Fruit fly (Drosophila melanogaster) whole organism, embryonic: ENCODE measurements around the gene crq.

Experiments used
- Antp ChIP-seq: fragments of 200-800 bp; sonication (Bioruptor generic); optimal IDR thresholded peaks from 3 replicates; lab custom pipeline; 2016; ENCODE audit warnings: missing biosample characterization, missing genetic modification characterization
- Bdp1 ChIP-seq: fragments of 200-800 bp; sonication (Bioruptor generic); optimal IDR thresholded peaks from 3 replicates; lab custom pipeline; 2016; ENCODE audit warnings: missing biosample characterization, missing genetic modification characterization
- CG15514 ChIP-seq: fragments of 200-800 bp; sonication (Bioruptor generic); optimal IDR thresholded peaks from 3 replicates; lab custom pipeline; 2017; ENCODE audit warnings: missing biosample characterization, missing genetic modification characterization, mild to moderate bottlenecking, moderate library complexity, missing genetic modification reagents
- CG17186 ChIP-seq: fragments of 200-800 bp; sonication (Bioruptor generic); optimal IDR thresholded peaks from 3 replicates; lab custom pipeline; 2017; ENCODE audit warnings: missing biosample characterization, missing genetic modification reagents, missing genetic modification characterization
- CG17829 ChIP-seq: fragments of 200-800 bp; optimal IDR thresholded peaks from 2 replicates; lab custom pipeline; 2019; ENCODE audit warnings: missing biosample characterization, mild to moderate bottlenecking, missing genetic modification characterization, moderate library complexity
- CG31224 ChIP-seq: fragments of 200-800 bp; sonication (Bioruptor generic); IDR thresholded peaks from 2 replicates; pipeline ENCODE4 v1.3.6; 2022; ENCODE audit warnings: missing biosample characterization, missing genetic modification characterization
- CG34422 ChIP-seq: fragments of 200-800 bp; sonication (Bioruptor generic); IDR thresholded peaks from 3 replicates; pipeline ENCODE4 v1.3.6; 2022; ENCODE audit warnings: missing biosample characterization, missing genetic modification characterization
- CG4707 ChIP-seq: fragments of 200-800 bp; sonication (Bioruptor generic); optimal IDR thresholded peaks from 2 replicates; lab custom pipeline; 2018; ENCODE audit warnings: missing biosample characterization, mild to moderate bottlenecking, missing genetic modification characterization, moderate library complexity
- CG4820 ChIP-seq: fragments of 200-800 bp; sonication (Bioruptor generic); optimal IDR thresholded peaks from 3 replicates; lab custom pipeline; 2016; ENCODE audit warnings: missing biosample characterization, missing genetic modification characterization
- CG4854 ChIP-seq: fragments of 200-800 bp; sonication (Bioruptor generic); optimal IDR thresholded peaks from 2 replicates; lab custom pipeline; 2016; ENCODE audit warnings: missing biosample characterization, missing genetic modification characterization, inconsistent platforms
- CG7357 ChIP-seq: fragments of 200-800 bp; sonication (Bioruptor generic); IDR thresholded peaks from 3 replicates; pipeline ENCODE4 v1.3.6; 2022; ENCODE audit warnings: missing biosample characterization, missing genetic modification characterization
- CG7987 ChIP-seq: fragments of 200-800 bp; sonication (Bioruptor generic); optimal IDR thresholded peaks from 2 replicates; lab custom pipeline; 2018; ENCODE audit warnings: missing biosample characterization, mild to moderate bottlenecking, missing genetic modification characterization, moderate library complexity
- CG8359 ChIP-seq: fragments of 200-800 bp; sonication (Bioruptor generic); optimal IDR thresholded peaks from 2 replicates; lab custom pipeline; 2017; ENCODE audit warnings: missing biosample characterization, mild to moderate bottlenecking, missing genetic modification characterization, borderline replicate concordance
- CG8944 ChIP-seq: fragments of 200-800 bp; sonication (Bioruptor generic); optimal IDR thresholded peaks from 3 replicates; lab custom pipeline; 2016; ENCODE audit warnings: missing biosample characterization, missing genetic modification characterization
- CG9215 ChIP-seq: fragments of 200-800 bp; sonication (Bioruptor generic); IDR thresholded peaks from 2 replicates; pipeline ENCODE4 v1.3.6; 2022; ENCODE audit warnings: missing biosample characterization, missing genetic modification characterization
- CG9609 ChIP-seq: fragments of 200-800 bp; sonication (Bioruptor generic); optimal IDR thresholded peaks from 3 replicates; lab custom pipeline; 2016; ENCODE audit warnings: missing biosample characterization, missing genetic modification characterization
- CG9727 ChIP-seq: fragments of 200-800 bp; sonication (Bioruptor generic); optimal IDR thresholded peaks from 3 replicates; lab custom pipeline; 2017; ENCODE audit warnings: missing biosample characterization, mild to moderate bottlenecking, missing genetic modification characterization
- CkIIα-i1 ChIP-seq: fragments of 200-800 bp; sonication (Bioruptor generic); IDR thresholded peaks from 2 replicates; pipeline ENCODE4 v1.3.6; 2022; ENCODE audit warnings: missing biosample characterization, missing genetic modification characterization
- GATAe ChIP-seq: fragments of 200-800 bp; sonication (Bioruptor generic); conservative IDR thresholded peaks from 2 replicates; pipeline ENCODE4 v1.3.6; 2022; ENCODE audit warnings: missing biosample characterization, missing genetic modification characterization
- HLH4C ChIP-seq: fragments of 200-800 bp; sonication (Bioruptor generic); IDR thresholded peaks from 3 replicates; pipeline ENCODE4 v1.3.6; 2022; ENCODE audit warnings: missing biosample characterization, missing genetic modification characterization; ENCODE audit not compliant: partially characterized antibody
- Hey ChIP-seq: fragments of 200-800 bp; sonication (Bioruptor generic); optimal IDR thresholded peaks from 3 replicates; lab custom pipeline; 2018; ENCODE audit warnings: missing biosample characterization, mild to moderate bottlenecking, missing genetic modification characterization
- Kr ChIP-seq: fragments of 200-800 bp; sonication (Bioruptor generic); optimal IDR thresholded peaks from 2 replicates; lab custom pipeline; 2017; ENCODE audit warnings: missing biosample characterization, mild to moderate bottlenecking, missing genetic modification characterization
- Max ChIP-seq: fragments of 200-800 bp; sonication (Bioruptor generic); optimal IDR thresholded peaks from 2 replicates; lab custom pipeline; 2016; ENCODE audit warnings: missing biosample characterization, mild to moderate bottlenecking, missing genetic modification characterization
- Neu2 ChIP-seq: fragments of 200-800 bp; sonication (Bioruptor generic); optimal IDR thresholded peaks from 3 replicates; lab custom pipeline; 2016; ENCODE audit warnings: missing biosample characterization, missing genetic modification characterization, borderline replicate concordance
- Oaz ChIP-seq: fragments of 200-800 bp; sonication (Bioruptor generic); IDR thresholded peaks from 2 replicates; pipeline ENCODE4 v1.3.6; 2022; ENCODE audit warnings: missing biosample characterization, missing genetic modification characterization
- Poxn ChIP-seq: fragments of 200-800 bp; sonication (Bioruptor generic); IDR thresholded peaks from 2 replicates; pipeline ENCODE4 v1.3.6; 2022; ENCODE audit warnings: missing biosample characterization, missing genetic modification characterization
- Ssrp ChIP-seq: fragments of 200-800 bp; sonication (Bioruptor generic); optimal IDR thresholded peaks from 2 replicates; lab custom pipeline; 2018; ENCODE audit warnings: missing biosample characterization, mild to moderate bottlenecking, missing genetic modification characterization, moderate library complexity
- Vsx1 ChIP-seq: fragments of 200-800 bp; sonication (Bioruptor generic); optimal IDR thresholded peaks from 2 replicates; lab custom pipeline; 2017; ENCODE audit warnings: missing biosample characterization, mild to moderate bottlenecking, missing genetic modification characterization, missing genetic modification reagents
- cad ChIP-seq: fragments of >200 bp; optimal IDR thresholded peaks from 2 replicates; lab custom pipeline; 2017; ENCODE audit warnings: missing biosample characterization, missing genetic modification characterization
- cg ChIP-seq: fragments of 200-800 bp; sonication (Bioruptor generic); optimal IDR thresholded peaks from 3 replicates; lab custom pipeline; 2019; ENCODE audit warnings: missing biosample characterization, mild to moderate bottlenecking, missing genetic modification characterization, moderate library complexity
- chm ChIP-seq: fragments of 200-800 bp; sonication (Bioruptor generic); IDR thresholded peaks from 2 replicates; pipeline ENCODE4 v1.3.6; 2022; ENCODE audit warnings: missing biosample characterization, missing genetic modification characterization
- crol ChIP-seq: fragments of 200-800 bp; sonication (Bioruptor generic); IDR thresholded peaks from 2 replicates; pipeline ENCODE4 v1.3.6; 2022; ENCODE audit warnings: missing biosample characterization, missing genetic modification characterization
- emc ChIP-seq: fragments of 200-800 bp; sonication (Bioruptor generic); optimal IDR thresholded peaks from 2 replicates; lab custom pipeline; 2016; ENCODE audit warnings: missing biosample characterization, missing genetic modification characterization
- gfzf ChIP-seq: fragments of 200-800 bp; sonication (Bioruptor generic); optimal IDR thresholded peaks from 2 replicates; lab custom pipeline; 2016; ENCODE audit warnings: missing biosample characterization, mild to moderate bottlenecking, missing genetic modification characterization, moderate library complexity
- gro ChIP-seq: fragments of 200-800 bp; sonication (Bioruptor generic); optimal IDR thresholded peaks from 2 replicates; lab custom pipeline; 2016; ENCODE audit warnings: missing biosample characterization, missing genetic modification characterization
- gsb ChIP-seq: fragments of 200-800 bp; sonication (Bioruptor generic); IDR thresholded peaks from 2 replicates; pipeline ENCODE4 v1.3.6; 2022; ENCODE audit warnings: missing biosample characterization, missing genetic modification characterization
- ham ChIP-seq: fragments of 200-800 bp; sonication (Bioruptor generic); IDR thresholded peaks from 2 replicates; pipeline ENCODE4 v1.3.6; 2022; ENCODE audit warnings: missing biosample characterization, missing genetic modification characterization
- hbn ChIP-seq: fragments of 200-800 bp; sonication (Bioruptor generic); IDR thresholded peaks from 2 replicates; pipeline ENCODE4 v1.3.6; 2022; ENCODE audit warnings: missing biosample characterization, missing genetic modification characterization; ENCODE audit not compliant: partially characterized antibody
- ind ChIP-seq: fragments of 200-800 bp; sonication (Bioruptor generic); optimal IDR thresholded peaks from 3 replicates; lab custom pipeline; 2016; ENCODE audit warnings: missing biosample characterization, missing genetic modification characterization
- insv ChIP-seq, 2 experiments: fragments of 200-800 bp; sonication (Bioruptor generic); optimal IDR thresholded peaks; 3 replicates each; lab custom pipeline; 2016 to 2018; ENCODE audit warnings: missing biosample characterization in 2 of 2, missing genetic modification characterization in 2 of 2
- jigr1 ChIP-seq: fragments of 200-800 bp; sonication (Bioruptor generic); IDR thresholded peaks from 3 replicates; pipeline ENCODE4 v1.3.6; 2022; ENCODE audit warnings: missing biosample characterization, missing genetic modification characterization
- kay ChIP-seq: fragments of 200-800 bp; sonication (Bioruptor generic); optimal IDR thresholded peaks from 2 replicates; lab custom pipeline; 2016; ENCODE audit warnings: missing biosample characterization, missing genetic modification characterization
- lov ChIP-seq, 2 experiments: fragments of 200-800 bp in 1 of 2; fragments of >200 bp in 1 of 2; sonication (Bioruptor generic) in 1 of 2; IDR thresholded peaks in 1 of 2; optimal IDR thresholded peaks in 1 of 2; 2 replicates in 1 of 2; 3 replicates in 1 of 2; pipeline versions ENCODE4 v1.3.6 to Lab custom; 2017 to 2022; ENCODE audit warnings: missing biosample characterization in 1 of 2, missing genetic modification characterization in 1 of 2
- pita ChIP-seq: fragments of 200-800 bp; sonication (Bioruptor generic); optimal IDR thresholded peaks from 2 replicates; lab custom pipeline; 2017; ENCODE audit warnings: missing biosample characterization, mild to moderate bottlenecking, missing genetic modification characterization
- ranshi ChIP-seq: fragments of 200-800 bp; sonication (Bioruptor generic); IDR thresholded peaks from 2 replicates; pipeline ENCODE4 v1.3.6; 2022; ENCODE audit warnings: missing biosample characterization, missing genetic modification characterization
- ttk ChIP-seq: fragments of 200-800 bp; sonication (Bioruptor generic); IDR thresholded peaks from 2 replicates; pipeline ENCODE4 v2.1.2; 2022; ENCODE audit warnings: missing biosample characterization, missing genetic modification characterization
- usp ChIP-seq: fragments of >200 bp; optimal IDR thresholded peaks from 2 replicates; lab custom pipeline; 2017; ENCODE audit warnings: missing biosample characterization, missing genetic modification characterization
- vnd ChIP-seq: fragments of 200-800 bp; sonication (Bioruptor generic); IDR thresholded peaks from 3 replicates; pipeline ENCODE4 v1.3.6; 2022; ENCODE audit warnings: missing biosample characterization, missing genetic modification characterization; ENCODE audit not compliant: partially characterized antibody
- vvl ChIP-seq: fragments of 200-800 bp; sonication (Bioruptor generic); IDR thresholded peaks from 2 replicates; pipeline ENCODE4 v1.3.6; 2022; ENCODE audit warnings: missing biosample characterization, missing genetic modification characterization
- yki ChIP-seq: fragments of >200 bp; optimal IDR thresholded peaks from 3 replicates; lab custom pipeline; 2018

The crq gene

DNA sequence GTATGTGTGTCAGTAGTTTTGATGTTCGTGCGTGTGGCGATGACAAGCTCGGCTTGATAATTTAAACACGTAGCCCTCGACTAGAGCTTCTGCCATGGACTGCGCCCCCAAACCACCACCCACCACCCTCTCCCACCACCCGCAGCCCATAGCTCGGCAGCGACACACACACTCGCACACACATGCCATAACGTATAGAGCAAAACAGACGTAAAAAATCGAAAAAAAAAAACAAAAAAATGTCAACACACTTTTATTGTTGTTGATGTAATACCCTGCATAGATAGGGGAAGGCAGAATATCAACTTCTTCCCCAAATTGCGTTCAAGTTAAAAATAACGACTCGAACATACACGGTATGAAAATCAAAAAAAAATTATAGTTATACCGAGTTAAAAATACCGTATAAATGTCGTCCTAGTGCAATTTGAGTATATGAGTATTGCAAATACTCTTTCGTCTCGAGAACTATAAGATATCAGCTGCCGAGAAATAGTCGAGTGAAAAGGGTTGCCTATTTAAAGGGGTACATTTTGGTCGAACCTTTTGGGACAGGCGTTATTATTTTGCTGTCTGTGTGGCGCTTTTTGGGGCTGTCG lies 17.6 kb upstream of the crq start (continued):
- no peak for TF ChIP-seq HLH4C (GFP tag; lab: Robert Waterston, UW)
- no peak for TF ChIP-seq Hey
- TF ChIP-seq Bdp1, result peak; percentile 74
- peak; percentile 39 for TF ChIP-seq emc
- TF ChIP-seq crol (GFP tag; lab: Robert Waterston, UW), result peak; percentile 94
- peak; percentile 63 for TF ChIP-seq CG31224 (GFP tag; lab: Robert Waterston, UW)
- no peak for TF ChIP-seq hbn (GFP tag; lab: Robert Waterston, UW)
- peak; percentile 61 for TF ChIP-seq Oaz (GFP tag; lab: Robert Waterston, UW)
- TF ChIP-seq cg (GFP tag; lab: Kevin White, UChicago), result peak; percentile 58
- TF ChIP-seq cad (GFP tag; lab: Kevin White, UChicago), result no peak
- TF ChIP-seq Antp (GFP tag; lab: Kevin White, UChicago), result peak; percentile 79
- TF ChIP-seq CG15514, result peak; percentile 35
- TF ChIP-seq Kr (GFP tag; lab: Kevin White, UChicago), result no peak
- no peak for TF ChIP-seq usp (GFP tag; lab: Kevin White, UChicago)
- peak; percentile 77 for TF ChIP-seq CG34422 (GFP tag; lab: Robert Waterston, UW)
- TF ChIP-seq kay (GFP tag; lab: Kevin White, UChicago), result peak; percentile 67
- TF ChIP-seq CG8359, result peak; percentile 22
- no peak for TF ChIP-seq gfzf (GFP tag; lab: Kevin White, UChicago)
- peak; percentile 69 for TF ChIP-seq CG9215 (GFP tag; lab: Robert Waterston, UW)
- peak; percentile 79 for TF ChIP-seq CG8944 (GFP tag; lab: Kevin White, UChicago)
- peak; percentile 28 for TF ChIP-seq CG4820 (GFP tag; lab: Kevin White, UChicago)
- peak; percentile 74 for TF ChIP-seq CG7357
- no peak for TF ChIP-seq yki
- no peak for TF ChIP-seq ham (GFP tag; lab: Robert Waterston, UW)
- TF ChIP-seq CG4707 (GFP tag; lab: Kevin White, UChicago), result peak; percentile 22
- peak; percentile 35 for TF ChIP-seq CG7987 (GFP tag; lab: Kevin White, UChicago)
- peak; percentile 51 for TF ChIP-seq CG9727 (GFP tag; lab: Kevin White, UChicago)
- TF ChIP-seq chm (GFP tag; lab: Robert Waterston, UW), result 0 out of 2 replicates have a peak, but pooled peaks have one; percentile 12
- peak; percentile 70; the same call in 1 of the 3 replicates for TF ChIP-seq jigr1 (GFP tag; lab: Robert Waterston, UW)
- peak; percentile 95 for TF ChIP-seq gro (GFP tag; lab: Kevin White, UChicago)
- peak; percentile 54 for TF ChIP-seq Vsx1 (GFP tag; lab: Kevin White, UChicago)
- TF ChIP-seq CG17186 (GFP tag; lab: Kevin White, UChicago), result peak; percentile 16
- no peak for TF ChIP-seq gsb (GFP tag; lab: Robert Waterston, UW)
- peak; percentile 70; the same call in 1 of the 2 replicates for TF ChIP-seq ttk (GFP tag; lab: Robert Waterston, UW)
- no peak for TF ChIP-seq Neu2 (GFP tag; lab: Kevin White, UChicago)
- TF ChIP-seq Ssrp (tag; lab: Kevin White, UChicago), result peak; percentile 70
- TF ChIP-seq CG9609 (GFP tag; lab: Kevin White, UChicago), result peak; percentile 85
- peak; percentile 25 for TF ChIP-seq CG4854 (GFP tag; lab: Kevin White, UChicago)
- peak; percentile 68 for TF ChIP-seq ranshi (GFP tag; lab: Robert Waterston, UW)
- TF ChIP-seq vvl (GFP tag; lab: Robert Waterston, UW), result peak; percentile 61
- no peak for TF ChIP-seq CkIIα-i1 (GFP tag; lab: Robert Waterston, UW)
- TF ChIP-seq lov (optimal IDR thresholded peaks at IDR 0.05; lab: Kevin White, UChicago), result no peak
- TF ChIP-seq lov (GFP tag; IDR thresholded peaks at IDR 0.05; lab: Robert Waterston, UW), result no peak
- TF ChIP-seq Max, result peak; percentile 68
- peak; percentile 82 for TF ChIP-seq ind
- TF ChIP-seq CG17829 (tag; lab: Kevin White, UChicago), result peak; percentile 50
- no peak for TF ChIP-seq insv (GFP tag; optimal IDR thresholded peaks at IDR 0.05; lab: Kevin White, UChicago)
- TF ChIP-seq GATAe (GFP tag; lab: Robert Waterston, UW), result peak; percentile 34; the same call in 1 of the 2 replicates
- TF ChIP-seq vnd, result no peak
- no peak; the same call in 1 of the 2 replicates for TF ChIP-seq Poxn (GFP tag; lab: Robert Waterston, UW)
- TF ChIP-seq pita (GFP tag; lab: Kevin White, UChicago), result no peak
